Worm (Caenorhabditis elegans) whole organism, young adult: ENCODE measurements around the gene R04F11.3.
A peak's percentile ranks its signal among the peaks of the same experiment; 100 is the strongest.

Source experiments
- C06A6.2 ChIP-seq: fragments of 200-800 bp; sonication (Bioruptor generic); conservative IDR thresholded peaks from 2 replicates; pipeline ENCODE4 v1.3.6; 2022; ENCODE audit warnings: missing genetic modification characterization, missing compliant biosample characterization
- F22D6.2 ChIP-seq: sonication (generic microtip); optimal IDR thresholded peaks from 2 replicates; lab custom pipeline; 2016; ENCODE audit warnings: mild to moderate bottlenecking, missing genetic modification characterization, missing compliant biosample characterization
- F39B2.1 ChIP-seq: fragments of 200-800 bp; sonication (Bioruptor generic); IDR thresholded peaks from 2 replicates; pipeline ENCODE4 v1.3.6; 2022; ENCODE audit warnings: missing genetic modification reagents, missing genetic modification characterization, missing compliant biosample characterization
- F57C9.4 ChIP-seq: sonication (generic microtip); optimal IDR thresholded peaks from 2 replicates; lab custom pipeline; 2017; ENCODE audit warnings: mild to moderate bottlenecking, missing genetic modification characterization, missing compliant biosample characterization
- Y56A3A.18 ChIP-seq: fragments of 200-800 bp; sonication (Bioruptor generic); IDR thresholded peaks from 2 replicates; pipeline ENCODE4 v1.3.6; 2022; ENCODE audit warnings: missing genetic modification reagents, missing genetic modification characterization, missing compliant biosample characterization
- atf-7 ChIP-seq: sonication (generic microtip); optimal IDR thresholded peaks from 2 replicates; lab custom pipeline; 2017; ENCODE audit warnings: mild to moderate bottlenecking, missing genetic modification characterization, missing compliant biosample characterization
- ceh-91 ChIP-seq: fragments of 200-800 bp; sonication (Bioruptor generic); IDR thresholded peaks from 2 replicates; pipeline ENCODE4 v1.3.6; 2022; ENCODE audit warnings: missing genetic modification reagents, missing genetic modification characterization, missing compliant biosample characterization
- dpl-1 ChIP-seq: fragments of 150-350 bp; optimal IDR thresholded peaks from 2 replicates; lab custom pipeline; 2014; ENCODE audit warnings: missing biosample characterization, missing genetic modification reagents, missing genetic modification characterization
- efl-1 ChIP-seq: fragments of 150-350 bp; optimal IDR thresholded peaks from 2 replicates; lab custom pipeline; 2014; ENCODE audit warnings: missing biosample characterization, missing genetic modification reagents, missing genetic modification characterization
- egrh-3 ChIP-seq: fragments of 200-800 bp; sonication (Bioruptor generic); IDR thresholded peaks from 2 replicates; pipeline ENCODE4 v1.3.6; 2022; ENCODE audit warnings: missing genetic modification reagents, missing genetic modification characterization, missing compliant biosample characterization
- ets-4 ChIP-seq: fragments of 200-800 bp; sonication (Bioruptor generic); optimal IDR thresholded peaks from 2 replicates; lab custom pipeline; 2018; ENCODE audit warnings: mild to moderate bottlenecking, missing genetic modification characterization, missing compliant biosample characterization
- fkh-3 ChIP-seq: sonication (generic microtip); optimal IDR thresholded peaks from 2 replicates; lab custom pipeline; 2016; ENCODE audit warnings: mild to moderate bottlenecking, missing genetic modification characterization, missing compliant biosample characterization
- hrde-1 ChIP-seq: sonication (generic microtip); optimal IDR thresholded peaks from 2 replicates; lab custom pipeline; 2016; ENCODE audit warnings: missing genetic modification characterization, mild to moderate bottlenecking, missing compliant biosample characterization, moderate library complexity, missing genotype, missing genetic modification reagents, borderline replicate concordance
- let-526 ChIP-seq: fragments of 200-800 bp; sonication (Bioruptor generic); IDR thresholded peaks from 2 replicates; pipeline ENCODE4 v1.3.6; 2022; ENCODE audit warnings: missing genetic modification reagents, missing genetic modification characterization, missing compliant biosample characterization
- let-607 ChIP-seq, 2 experiments: fragments of 200-800 bp in 1 of 2; sonication (Bioruptor generic) in 1 of 2; sonication (generic microtip) in 1 of 2; optimal IDR thresholded peaks; 2 replicates each; lab custom pipeline; 2016 to 2018; ENCODE audit warnings: mild to moderate bottlenecking in 2 of 2, missing compliant biosample characterization in 2 of 2, missing genetic modification characterization in 2 of 2, moderate library complexity in 2 of 2, missing genotype in 1 of 2
- lin-40 ChIP-seq: sonication (generic microtip); optimal IDR thresholded peaks from 2 replicates; lab custom pipeline; 2016; ENCODE audit warnings: missing genetic modification characterization, mild to moderate bottlenecking, missing compliant biosample characterization, missing genotype, missing genetic modification reagents
- madf-6 ChIP-seq: fragments of 200-800 bp; sonication (Bioruptor generic); IDR thresholded peaks from 2 replicates; pipeline ENCODE4 v1.3.6; 2022; ENCODE audit warnings: missing genetic modification reagents, missing genetic modification characterization, missing compliant biosample characterization
- mcd-1 ChIP-seq: fragments of 200-800 bp; sonication (Bioruptor generic); IDR thresholded peaks from 2 replicates; pipeline ENCODE4 v1.3.6; 2022; ENCODE audit warnings: missing genetic modification reagents, missing genetic modification characterization, missing compliant biosample characterization
- nfya-1 ChIP-seq: sonication (generic microtip); optimal IDR thresholded peaks from 2 replicates; lab custom pipeline; 2017; ENCODE audit warnings: antibody characterized with exemption, missing compliant biosample characterization, missing genetic modification characterization, borderline replicate concordance; ENCODE audit not compliant: insufficient read depth
- nfya-2 ChIP-seq: fragments of 200-800 bp; sonication (Bioruptor generic); IDR thresholded peaks from 2 replicates; pipeline ENCODE4 v1.3.6; 2022; ENCODE audit warnings: missing genetic modification reagents, missing genetic modification characterization, missing compliant biosample characterization
- nhr-27 ChIP-seq: fragments of 200-800 bp; sonication (Bioruptor generic); optimal IDR thresholded peaks from 2 replicates; lab custom pipeline; 2018; ENCODE audit warnings: mild to moderate bottlenecking, missing genetic modification characterization, moderate library complexity, missing compliant biosample characterization
- rec-8 ChIP-seq, 2 experiments: sonication (generic microtip); optimal IDR thresholded peaks; 2 replicates each; lab custom pipeline; 2016; ENCODE audit warnings: mild to moderate bottlenecking in 2 of 2, missing genetic modification characterization in 2 of 2, missing genetic modification reagents in 2 of 2, missing genotype in 2 of 2, missing biosample characterization in 1 of 2, missing compliant biosample characterization in 1 of 2, moderate library complexity in 1 of 2
- ztf-28 ChIP-seq: fragments of 200-800 bp; sonication (Bioruptor generic); IDR thresholded peaks from 2 replicates; pipeline ENCODE4 v1.3.6; 2022; ENCODE audit warnings: missing genetic modification reagents, missing genetic modification characterization, missing compliant biosample characterization
- ztf-6 ChIP-seq: fragments of 200-800 bp; sonication (Bioruptor generic); IDR thresholded peaks from 2 replicates; pipeline ENCODE4 v1.3.6; 2022; ENCODE audit warnings: missing genetic modification reagents, missing genetic modification characterization, missing compliant biosample characterization

The R04F11.3 gene

ce11 chrV:12271495-12271894 is 45.5 kb downstream of the R04F11.3 start, which contains the start of the genes tsfm-1 and capg-2:
TSS of gene tsfm-1 (minus strand) at chrV:12271551.
TSS of gene capg-2 (plus strand) at chrV:12271873.
- TF ChIP-seq madf-6 (GFP tag; lab: Robert Waterston, UW) (0 out of 2 replicates have a peak, but pooled peaks have one; percentile 19), mcd-1 (GFP tag; lab: Robert Waterston, UW) (peak; percentile 61; the same call in 1 of the 2 replicates), efl-1 (GFP tag; lab: Kevin White, UChicago) (peak; percentile 67), rec-8 (tag; optimal IDR thresholded peaks at IDR 0.05; lab: Kevin White, UChicago) (no peak), dpl-1 (peak; percentile 21)

- TF ChIP-seq lin-40 (tag; lab: Kevin White, UChicago): no peak
- no peak for TF ChIP-seq F39B2.1
- no peak for TF ChIP-seq nfya-1 (tag; lab: Kevin White, UChicago)
- no peak for TF ChIP-seq F57C9.4
- no peak for TF ChIP-seq F22D6.2
- TF ChIP-seq nhr-27 (tag; lab: Kevin White, UChicago): no peak
- no peak for TF ChIP-seq ztf-28 (GFP tag; lab: Robert Waterston, UW)
- TF ChIP-seq ztf-6: no peak
- TF ChIP-seq fkh-3 (tag; lab: Kevin White, UChicago): no peak
- TF ChIP-seq C06A6.2 (GFP tag; lab: Robert Waterston, UW): no peak
- no peak for TF ChIP-seq ets-4 (GFP tag; lab: Kevin White, UChicago)
- no peak for TF ChIP-seq egrh-3 (GFP tag; lab: Robert Waterston, UW)
- no peak for TF ChIP-seq let-526
- TF ChIP-seq madf-6 (GFP tag; lab: Robert Waterston, UW): no peak
- TF ChIP-seq hrde-1 (tag; lab: Kevin White, UChicago): no peak
- TF ChIP-seq let-607 (tag; optimal IDR thresholded peaks at IDR 0.05; lab: Kevin White, UChicago): no peak
- TF ChIP-seq ceh-91 (GFP tag; lab: Robert Waterston, UW): no peak
- TF ChIP-seq Y56A3A.18 (GFP tag; lab: Robert Waterston, UW): no peak
- no peak for TF ChIP-seq nfya-2 (GFP tag; lab: Robert Waterston, UW)
- no peak for TF ChIP-seq atf-7 (tag; lab: Kevin White, UChicago)
Observed at ce11 chrV:12269272-12269767, 47.7 kb downstream of the R04F11.3 start, which contains the start of gene twk-24. TSS of gene twk-24 (minus strand) at chrV:12269322.
